Comparison of ENCODE assay signal across 1 fruit fly cellular context in the genomic region with DNA sequence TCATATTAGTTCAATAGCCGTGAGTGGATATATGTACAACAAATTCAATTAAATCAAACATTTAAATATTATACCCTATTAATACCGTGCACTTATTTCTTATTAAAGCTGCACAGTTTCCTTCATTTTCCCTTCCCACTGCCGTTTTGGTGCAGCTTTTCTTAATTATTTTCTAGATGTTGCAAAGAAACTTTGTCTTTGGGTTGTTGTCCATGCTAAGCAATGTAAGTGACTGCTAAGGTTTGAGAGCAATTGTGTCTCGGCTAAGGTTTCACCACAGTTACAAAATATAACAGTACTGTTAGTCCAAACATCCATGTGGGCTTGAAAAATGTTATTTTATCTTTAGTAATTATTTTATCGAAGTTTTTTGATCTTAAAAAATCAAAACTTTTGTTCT.
TF ChIP-seq lines count a peak whose summit lies in the region.

No protein-coding gene starts in this region.

TF ChIP-seq in whole organism, embryonic, 481 proteins besides CTCF, POLR2A, EP300 and RAD21 (continued from another document):
- TF ChIP-seq hkb (optimal IDR thresholded peaks at IDR 0.05; lab: Kevin White, UChicago) (no peak), hkb (GFP tag; IDR thresholded peaks at IDR 0.05; lab: Robert Waterston, UW) (no peak), mld (GFP tag; IDR thresholded peaks at IDR 0.05; lab: Robert Waterston, UW; ENCODE audit: partially characterized antibody) (no peak), CG2199 (GFP tag; IDR thresholded peaks at IDR 0.05; lab: Robert Waterston, UW) (peak; percentile 50; the same call in 1 of the 3 replicates), MTF-1 (GFP tag; optimal IDR thresholded peaks at IDR 0.05; lab: Kevin White, UChicago; ENCODE audit: borderline replicate concordance) (no peak), btn (GFP tag; optimal IDR thresholded peaks at IDR 0.05; lab: Kevin White, UChicago) (no peak), Gsc (GFP tag; IDR thresholded peaks at IDR 0.05; lab: Robert Waterston, UW) (no peak), CG10959 (GFP tag; IDR thresholded peaks at IDR 0.05; lab: Robert Waterston, UW) (no peak), CG8290 (GFP tag; optimal IDR thresholded peaks at IDR 0.05; lab: Kevin White, UChicago) (no peak), CG8290 (tag; optimal IDR thresholded peaks at IDR 0.05; lab: Kevin White, UChicago) (no peak), gt (GFP tag; IDR thresholded peaks at IDR 0.05; lab: Robert Waterston, UW) (no peak), PHDP (tag; optimal IDR thresholded peaks at IDR 0.05; lab: Kevin White, UChicago) (no peak), CG31365 (tag; optimal IDR thresholded peaks at IDR 0.05; lab: Kevin White, UChicago) (no peak), CG1233 (GFP tag; optimal IDR thresholded peaks at IDR 0.05; lab: Kevin White, UChicago) (no peak), CG6813 (GFP tag; optimal IDR thresholded peaks at IDR 0.05; lab: Kevin White, UChicago) (no peak), Bgb (GFP tag; IDR thresholded peaks at IDR 0.05; lab: Robert Waterston, UW; ENCODE audit: partially characterized antibody) (no peak), Blimp-1 (GFP tag; optimal IDR thresholded peaks at IDR 0.05; lab: Kevin White, UChicago) (no peak), cad (GFP tag; optimal IDR thresholded peaks at IDR 0.05; lab: Kevin White, UChicago) (peak; percentile 49), fu2 (GFP tag; optimal IDR thresholded peaks at IDR 0.05; lab: Kevin White, UChicago) (no peak), Abd-B (GFP tag; optimal IDR thresholded peaks at IDR 0.05; lab: Kevin White, UChicago) (no peak), pita (GFP tag; optimal IDR thresholded peaks at IDR 0.05; lab: Kevin White, UChicago) (peak; percentile 40), Opbp (GFP tag; IDR thresholded peaks at IDR 0.05; lab: Robert Waterston, UW; ENCODE audit: partially characterized antibody) (0 out of 3 replicates have a peak, but pooled peaks have one; percentile 38), dpn (GFP tag; optimal IDR thresholded peaks at IDR 0.05; lab: Kevin White, UChicago) (no peak), C15 (GFP tag; IDR thresholded peaks at IDR 0.05; lab: Robert Waterston, UW) (no peak), sens (GFP tag; lab: Kevin White, UChicago) (peak; percentile 29), tll (GFP tag; optimal IDR thresholded peaks at IDR 0.05; lab: Kevin White, UChicago) (no peak)
